Fruit fly (Drosophila melanogaster) whole organism, wandering third instar larva: ENCODE measurements around the gene Vm26Ab.

ENCODE experiments used
- Abd-B ChIP-seq: fragments of >200 bp; optimal IDR thresholded peaks from 2 replicates; lab custom pipeline; 2017; ENCODE audit warnings: missing biosample characterization, missing genetic modification characterization
- CG32264 ChIP-seq: fragments of 200-800 bp; sonication (Bioruptor generic); optimal IDR thresholded peaks from 2 replicates; lab custom pipeline; 2016; ENCODE audit warnings: missing biosample characterization, missing genetic modification characterization
- CG9705 ChIP-seq: fragments of 200-800 bp; sonication (Bioruptor generic); optimal IDR thresholded peaks from 2 replicates; lab custom pipeline; 2018; ENCODE audit warnings: missing biosample characterization, mild to moderate bottlenecking, missing genetic modification characterization
- Dfd ChIP-seq: fragments of >200 bp; optimal IDR thresholded peaks from 2 replicates; lab custom pipeline; 2017; ENCODE audit warnings: missing biosample characterization, missing genetic modification characterization
- Dif ChIP-seq: fragments of 200-275, 200-300 bp; sonication (Bioruptor generic); optimal IDR thresholded peaks from 2 replicates; lab custom pipeline; 2018; ENCODE audit warnings: missing biosample characterization, missing genetic modification characterization; ENCODE audit not compliant: partially characterized antibody
- GATAd ChIP-seq: sonication (Bioruptor generic); optimal IDR thresholded peaks from 2 replicates; lab custom pipeline; 2016; ENCODE audit warnings: missing biosample characterization, missing genetic modification characterization
- HLH106 ChIP-seq: fragments of 200-800 bp; optimal IDR thresholded peaks from 3 replicates; lab custom pipeline; 2019; ENCODE audit warnings: missing biosample characterization, mild to moderate bottlenecking, missing genetic modification characterization, moderate library complexity
- Hnf4 ChIP-seq: fragments of 200-800 bp; sonication (Bioruptor generic); optimal IDR thresholded peaks from 2 replicates; lab custom pipeline; 2016; ENCODE audit warnings: missing biosample characterization, mild to moderate bottlenecking, missing genetic modification characterization
- Hr78 ChIP-seq: fragments of >200 bp; optimal IDR thresholded peaks from 2 replicates; lab custom pipeline; 2017; ENCODE audit warnings: missing biosample characterization, missing genetic modification characterization
- Hr83 ChIP-seq: fragments of 200-300 bp; sonication (Bioruptor generic); optimal IDR thresholded peaks from 2 replicates; lab custom pipeline; 2016; ENCODE audit warnings: missing biosample characterization, mild to moderate bottlenecking, missing genetic modification characterization, moderate library complexity; ENCODE audit not compliant: poor library complexity, severe bottlenecking
- Jra ChIP-seq: sonication (Bioruptor generic); optimal IDR thresholded peaks from 2 replicates; lab custom pipeline; 2016; ENCODE audit warnings: missing biosample characterization, missing genetic modification characterization
- Mio ChIP-seq: sonication (Bioruptor generic); optimal IDR thresholded peaks from 2 replicates; lab custom pipeline; 2016; ENCODE audit warnings: missing biosample characterization, missing genetic modification characterization
- Myc ChIP-seq: fragments of >200 bp; optimal IDR thresholded peaks from 2 replicates; lab custom pipeline; 2017
- N ChIP-seq: fragments of >200 bp; optimal IDR thresholded peaks from 2 replicates; lab custom pipeline; 2018; ENCODE audit warnings: missing biosample characterization, missing external identifiers, missing genetic modification characterization
- OdsH ChIP-seq: fragments of 200-800 bp; sonication (Bioruptor generic); optimal IDR thresholded peaks from 2 replicates; lab custom pipeline; 2016; ENCODE audit warnings: missing biosample characterization, mild to moderate bottlenecking, missing genetic modification characterization
- Rel ChIP-seq, 2 experiments: fragments of 200-800 bp; sonication (Bioruptor generic) in 1 of 2; optimal IDR thresholded peaks; 2 replicates in 1 of 2; 3 replicates in 1 of 2; lab custom pipeline; 2016 to 2019; ENCODE audit warnings: mild to moderate bottlenecking in 2 of 2, missing biosample characterization in 2 of 2, missing genetic modification characterization in 2 of 2, moderate library complexity in 1 of 2
- Sp1 ChIP-seq: fragments of 200-800 bp; sonication (Bioruptor generic); optimal IDR thresholded peaks from 3 replicates; lab custom pipeline; 2019; ENCODE audit warnings: missing biosample characterization, mild to moderate bottlenecking, missing genetic modification characterization, moderate library complexity
- Vsx2 ChIP-seq: fragments of 200-300, 225-300 bp; sonication (Bioruptor generic); optimal IDR thresholded peaks from 2 replicates; lab custom pipeline; 2018; ENCODE audit warnings: missing biosample characterization, missing genetic modification characterization; ENCODE audit not compliant: partially characterized antibody
- br ChIP-seq: fragments of 200-800 bp; sonication (Bioruptor generic); optimal IDR thresholded peaks from 2 replicates; lab custom pipeline; 2016; ENCODE audit warnings: missing biosample characterization, missing genetic modification characterization
- brk ChIP-seq: fragments of 200-800 bp; sonication (Bioruptor generic); optimal IDR thresholded peaks from 2 replicates; lab custom pipeline; 2016; ENCODE audit warnings: missing biosample characterization, mild to moderate bottlenecking, missing genetic modification characterization
- dl ChIP-seq, 2 experiments: fragments of 175-275, 200-275 bp in 1 of 2; fragments of 200-275 bp in 1 of 2; sonication (Bioruptor generic); optimal IDR thresholded peaks; lab custom pipeline; 2018; ENCODE audit warnings: mild to moderate bottlenecking in 2 of 2, missing biosample characterization in 2 of 2, missing genetic modification characterization in 2 of 2, moderate library complexity in 2 of 2; ENCODE audit not compliant: partially characterized antibody in 2 of 2, insufficient read depth in 1 of 2
- dmrt93B ChIP-seq: fragments of 200-800 bp; sonication (Bioruptor generic); optimal IDR thresholded peaks from 2 replicates; lab custom pipeline; 2018; ENCODE audit warnings: missing biosample characterization, mild to moderate bottlenecking, missing genetic modification characterization
- dsf ChIP-seq: sonication (Bioruptor generic); optimal IDR thresholded peaks from 2 replicates; lab custom pipeline; 2016; ENCODE audit warnings: missing biosample characterization, missing genetic modification characterization, borderline replicate concordance
- ey ChIP-seq: fragments of 200-800 bp; sonication (Bioruptor generic); optimal IDR thresholded peaks from 2 replicates; lab custom pipeline; 2016; ENCODE audit warnings: missing biosample characterization, missing genetic modification characterization
- foxo ChIP-seq, 2 experiments: fragments of 200-800 bp; sonication (Bioruptor generic); optimal IDR thresholded peaks; 2 replicates in 1 of 2; 3 replicates in 1 of 2; lab custom pipeline; 2016 to 2017; ENCODE audit warnings: missing biosample characterization in 2 of 2, missing genetic modification characterization in 2 of 2
- fru ChIP-seq: fragments of 200-800 bp; sonication (Bioruptor generic); optimal IDR thresholded peaks from 3 replicates; lab custom pipeline; 2016; ENCODE audit warnings: missing biosample characterization, mild to moderate bottlenecking, missing genetic modification characterization
- h ChIP-seq: fragments of 200-800 bp; sonication (Bioruptor generic); optimal IDR thresholded peaks from 3 replicates; lab custom pipeline; 2016; ENCODE audit warnings: missing biosample characterization, mild to moderate bottlenecking, missing genetic modification characterization
- jim ChIP-seq: fragments of 175-275, 200-325 bp; sonication (Bioruptor generic); optimal IDR thresholded peaks from 2 replicates; lab custom pipeline; 2016; ENCODE audit warnings: missing biosample characterization, mild to moderate bottlenecking, missing genetic modification characterization
- lola ChIP-seq: fragments of >200 bp; optimal IDR thresholded peaks from 2 replicates; lab custom pipeline; 2017; ENCODE audit warnings: missing biosample characterization, missing genetic modification characterization
- pan ChIP-seq: fragments of >200 bp; optimal IDR thresholded peaks from 2 replicates; lab custom pipeline; 2017
- psq ChIP-seq: fragments of 200-800 bp; sonication (Bioruptor generic); optimal IDR thresholded peaks from 3 replicates; lab custom pipeline; 2017; ENCODE audit warnings: missing biosample characterization, mild to moderate bottlenecking, missing genetic modification characterization, moderate library complexity
- rgr ChIP-seq: fragments of 200-800 bp; sonication (Bioruptor generic); optimal IDR thresholded peaks from 3 replicates; lab custom pipeline; 2016; ENCODE audit warnings: missing biosample characterization, mild to moderate bottlenecking, missing genetic modification characterization
- sage ChIP-seq: fragments of 200-800 bp; sonication (Bioruptor generic); optimal IDR thresholded peaks from 2 replicates; lab custom pipeline; 2016; ENCODE audit warnings: missing biosample characterization, mild to moderate bottlenecking, missing genetic modification characterization
- sv ChIP-seq: fragments of 200-800 bp; sonication (Bioruptor generic); optimal IDR thresholded peaks from 3 replicates; lab custom pipeline; 2016; ENCODE audit warnings: missing biosample characterization, missing genetic modification characterization
- tai ChIP-seq: sonication (Bioruptor generic); optimal IDR thresholded peaks from 2 replicates; lab custom pipeline; 2016; ENCODE audit warnings: missing biosample characterization, missing genetic modification characterization
- usp ChIP-seq: fragments of >200 bp; optimal IDR thresholded peaks from 2 replicates; lab custom pipeline; 2017; ENCODE audit warnings: missing biosample characterization, missing genetic modification characterization
- woc ChIP-seq: sonication (Bioruptor generic); optimal IDR thresholded peaks from 2 replicates; lab custom pipeline; 2016; ENCODE audit warnings: missing biosample characterization, mild to moderate bottlenecking, missing genetic modification characterization

Gene Vm26Ab

DNA sequence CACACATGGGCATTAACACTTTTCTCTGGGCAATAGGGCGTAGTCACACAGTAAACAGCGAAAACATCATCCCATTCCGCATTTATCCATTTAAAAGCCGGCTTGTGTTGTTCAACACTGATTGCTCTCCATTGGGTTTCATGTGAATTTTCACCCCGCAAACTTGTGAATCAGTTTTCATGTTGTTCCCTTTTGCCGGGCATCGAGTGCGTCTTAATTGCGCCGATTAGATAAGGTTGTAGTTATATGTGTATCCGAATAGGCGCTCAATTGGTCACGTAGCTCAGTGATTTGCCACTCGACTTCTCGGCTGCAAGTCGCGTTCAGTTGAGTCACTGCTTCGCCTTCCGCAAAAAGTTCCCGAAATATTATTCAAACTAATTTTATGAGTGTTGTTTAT lies 30.1 kb downstream of the Vm26Ab start:
- TF ChIP-seq Hr83 (GFP tag; lab: Kevin White, UChicago) (no peak), OdsH (GFP tag; lab: Kevin White, UChicago) (peak; percentile 11), Rel (GFP tag; optimal IDR thresholded peaks at IDR 0.05; lab: Kevin White, UChicago) (no peak), Rel (tag; optimal IDR thresholded peaks at IDR 0.05; lab: Kevin White, UChicago) (peak; percentile 43), h (GFP tag; lab: Kevin White, UChicago) (peak; percentile 3)

dm6 chr2L:5988115-5989092 lies 31.6 kb downstream of the Vm26Ab start:
- TF ChIP-seq Rel (GFP tag; optimal IDR thresholded peaks at IDR 0.05; lab: Kevin White, UChicago): no peak
- peak; percentile 93 for TF ChIP-seq Rel (tag; optimal IDR thresholded peaks at IDR 0.05; lab: Kevin White, UChicago)
- TF ChIP-seq HLH106 (tag; lab: Kevin White, UChicago): no peak
- no peak for TF ChIP-seq dsf (GFP tag; lab: Kevin White, UChicago)
- peak; percentile 39 for TF ChIP-seq h (GFP tag; lab: Kevin White, UChicago)
- no peak for TF ChIP-seq Sp1
- no peak for TF ChIP-seq Abd-B (GFP tag; lab: Kevin White, UChicago)
- no peak for TF ChIP-seq CG9705 (GFP tag; lab: Kevin White, UChicago)
- TF ChIP-seq N (GFP tag; lab: Kevin White, UChicago): no peak
- TF ChIP-seq Mio (GFP tag; lab: Kevin White, UChicago): no peak
- TF ChIP-seq psq (GFP tag; lab: Kevin White, UChicago): no peak
- TF ChIP-seq br (GFP tag; lab: Kevin White, UChicago): no peak
- TF ChIP-seq, all 38 proteins: peak for 2

DNA sequence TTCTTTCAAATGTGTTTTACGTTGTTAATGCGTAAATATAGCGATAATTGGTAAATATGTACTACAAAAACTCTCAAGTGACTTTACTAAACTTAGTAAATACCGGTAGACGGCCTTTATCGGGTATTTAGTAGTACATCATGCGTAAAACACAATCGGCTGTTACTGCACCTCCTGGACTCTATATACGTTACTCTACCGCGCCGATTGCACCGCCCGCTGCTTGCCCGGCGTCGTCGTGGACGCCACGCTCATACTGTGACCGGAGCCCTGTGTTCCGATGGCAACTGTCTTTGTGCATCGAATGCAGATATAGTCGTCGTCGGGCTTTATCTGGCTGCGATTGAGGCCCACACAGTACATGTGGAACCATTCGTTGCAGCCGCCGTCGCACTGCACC lies 33.6 kb downstream of the Vm26Ab start:
- TF ChIP-seq lola (GFP tag; lab: Kevin White, UChicago) (no peak), Hr78 (no peak), Mio (GFP tag; lab: Kevin White, UChicago) (no peak), fru (GFP tag; lab: Kevin White, UChicago) (no peak), Jra (no peak), Dfd (GFP tag; lab: Kevin White, UChicago) (no peak), woc (GFP tag; lab: Kevin White, UChicago) (no peak), Abd-B (GFP tag; lab: Kevin White, UChicago) (no peak), ey (no peak)

- no peak for TF ChIP-seq dmrt93B
- TF ChIP-seq tai (GFP tag; lab: Kevin White, UChicago): no peak
- TF ChIP-seq brk (GFP tag; lab: Kevin White, UChicago): no peak
- peak; percentile 13 for TF ChIP-seq h (GFP tag; lab: Kevin White, UChicago)
- no peak for TF ChIP-seq sv (GFP tag; lab: Kevin White, UChicago)
- peak; percentile 49 for TF ChIP-seq Sp1
- no peak for TF ChIP-seq Jra
- no peak for TF ChIP-seq Hnf4 (GFP tag; lab: Kevin White, UChicago)
- TF ChIP-seq HLH106 (tag; lab: Kevin White, UChicago): peak; percentile 3
- TF ChIP-seq Dif (GFP tag; lab: Kevin White, UChicago): no peak
- TF ChIP-seq OdsH (GFP tag; lab: Kevin White, UChicago): peak; percentile 6
- TF ChIP-seq lola (GFP tag; lab: Kevin White, UChicago): no peak
- TF ChIP-seq rgr: no peak
- no peak for TF ChIP-seq jim (GFP tag; lab: Kevin White, UChicago)
- no peak for TF ChIP-seq ey
- TF ChIP-seq foxo (GFP tag; optimal IDR thresholded peaks at IDR 0.05; lab: Kevin White, UChicago): no peak
- TF ChIP-seq woc (GFP tag; lab: Kevin White, UChicago): no peak
- peak; percentile 9 for TF ChIP-seq br (GFP tag; lab: Kevin White, UChicago)
- no peak for TF ChIP-seq Hr78
- TF ChIP-seq GATAd: no peak
- TF ChIP-seq psq (GFP tag; lab: Kevin White, UChicago): no peak
- no peak for TF ChIP-seq Dfd (GFP tag; lab: Kevin White, UChicago)
- no peak for TF ChIP-seq Rel (GFP tag; optimal IDR thresholded peaks at IDR 0.05; lab: Kevin White, UChicago)
- no peak for TF ChIP-seq Rel (tag; optimal IDR thresholded peaks at IDR 0.05; lab: Kevin White, UChicago)
- no peak for TF ChIP-seq Mio (GFP tag; lab: Kevin White, UChicago)
- TF ChIP-seq sage: no peak
- TF ChIP-seq dsf (GFP tag; lab: Kevin White, UChicago): no peak
- TF ChIP-seq dl (GFP tag; optimal IDR thresholded peaks at IDR 0.05; lab: Kevin White, UChicago; ENCODE audit: insufficient read depth in 1 of 2, partially characterized antibody in 2 of 2): no peak
- TF ChIP-seq Myc: no peak
- TF ChIP-seq CG9705 (GFP tag; lab: Kevin White, UChicago): peak; percentile 5
- peak; percentile 8 for TF ChIP-seq fru (GFP tag; lab: Kevin White, UChicago)
- no peak for TF ChIP-seq Vsx2 (GFP tag; lab: Kevin White, UChicago)
- TF ChIP-seq Abd-B (GFP tag; lab: Kevin White, UChicago): no peak
- TF ChIP-seq CG32264 (GFP tag; lab: Kevin White, UChicago): no peak
- TF ChIP-seq Hr83 (GFP tag; lab: Kevin White, UChicago): peak; percentile 34
- TF ChIP-seq usp: no peak
- no peak for TF ChIP-seq pan (lab: Kevin White, UChicago)
Observed at dm6 chr2L:5997609-5998229, 40.9 kb downstream of the Vm26Ab start.
